Fruit fly (Drosophila melanogaster): ENCODE data around the gene kumpel.

Gene kumpel

DNA sequence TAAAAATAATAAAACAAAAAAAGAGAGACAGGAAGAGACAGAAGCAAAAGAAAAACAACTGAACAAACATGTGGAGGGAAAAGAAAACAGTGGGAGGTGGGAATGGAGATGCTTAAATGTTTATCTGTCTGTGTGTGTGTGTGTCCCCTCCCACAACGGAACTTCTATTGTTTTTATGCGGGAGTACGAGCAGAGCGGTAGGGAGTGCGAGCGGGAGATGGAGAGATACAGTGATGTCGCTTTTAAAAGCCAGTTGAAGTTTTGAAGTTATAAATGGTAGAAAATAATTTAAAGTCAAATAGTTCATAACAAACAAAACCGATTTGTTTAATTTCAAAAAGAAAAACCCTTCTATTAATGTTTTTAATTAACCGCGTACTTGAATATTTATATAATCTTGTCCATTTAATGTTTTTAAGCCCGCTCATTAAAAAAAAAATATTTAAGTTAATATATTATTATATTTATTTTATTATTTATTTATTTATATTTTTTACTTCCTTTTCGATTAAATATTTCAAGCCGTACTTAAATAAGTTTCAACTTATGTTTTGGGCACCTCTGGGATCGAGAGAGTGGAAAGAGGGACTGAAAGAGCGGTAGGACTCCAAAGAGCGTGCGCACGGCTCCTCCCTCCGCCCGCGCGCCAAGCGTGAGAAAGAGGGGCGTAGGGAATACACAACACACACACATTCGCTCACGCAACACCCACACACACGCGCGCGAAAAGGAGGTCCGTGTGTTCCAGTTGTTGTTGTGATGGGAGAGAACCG is 26.4 kb upstream of the kumpel start (continued):
- TF ChIP-seq MBD-R2 (GFP tag; IDR thresholded peaks at IDR 0.05) (no peak), lilli (GFP tag; optimal IDR thresholded peaks at IDR 0.05) (peak; percentile 22)

DNA sequence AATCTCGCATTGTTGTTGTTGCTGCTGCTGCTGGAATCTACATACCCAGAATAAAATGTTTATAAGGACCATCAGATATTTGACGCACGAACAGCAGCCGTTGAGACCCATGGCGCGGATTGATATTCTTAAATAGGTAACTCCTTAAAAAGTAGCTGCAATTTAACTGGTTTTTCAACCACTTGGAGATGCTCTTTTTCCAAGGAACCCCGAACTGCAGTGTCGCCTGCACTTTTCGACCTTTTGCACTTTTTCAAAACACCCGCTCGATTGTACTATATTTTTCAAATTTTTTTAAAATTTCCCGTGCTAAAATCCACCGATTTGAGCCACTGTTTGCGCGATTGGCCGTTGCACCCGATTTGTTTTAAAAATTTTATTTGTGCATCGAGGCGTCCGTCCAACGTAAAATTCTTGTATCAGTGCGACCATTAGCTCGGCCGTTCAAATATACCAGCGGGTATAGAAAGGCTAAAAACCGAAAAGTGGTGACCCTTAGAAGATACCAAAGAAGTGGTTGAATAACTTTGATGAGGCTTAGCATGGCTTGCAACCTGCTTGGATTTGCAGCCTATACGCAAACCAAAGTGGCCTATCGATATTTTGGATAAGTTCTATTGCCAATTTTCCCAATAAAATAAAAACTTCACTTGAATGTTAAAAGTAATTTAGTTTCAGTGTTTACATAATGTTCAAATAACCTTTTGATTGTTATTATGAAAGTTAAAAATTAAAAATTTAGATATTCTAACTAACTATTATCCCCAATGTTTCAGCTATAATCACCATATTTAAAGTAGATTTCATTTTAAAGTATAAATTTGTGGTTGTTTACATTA is 25.6 kb upstream of the kumpel start, which contains the start of gene Tsp96F:
Gene Tsp96F, minus strand, starts transcription at position 457 of the 839 bp plus-strand sequence.
- peak; percentile 53 for TF ChIP-seq Hmr (GFP tag; optimal IDR thresholded peaks at IDR 0.05)
- peak; percentile 35; the same call in 1 of the 2 replicates for TF ChIP-seq Rfx (GFP tag; IDR thresholded peaks at IDR 0.05)
- no peak for TF ChIP-seq TFAM (GFP tag; optimal IDR thresholded peaks at IDR 0.05)
- no peak for TF ChIP-seq Nf-YB (GFP tag; optimal IDR thresholded peaks at IDR 0.05)
- peak; percentile 14 for TF ChIP-seq fd102C (GFP tag; optimal IDR thresholded peaks at IDR 0.05)
- peak; percentile 71 for TF ChIP-seq CG15514 (GFP tag; optimal IDR thresholded peaks at IDR 0.05)
- TF ChIP-seq CG7987 (GFP tag; optimal IDR thresholded peaks at IDR 0.05) = peak; percentile 4
- no peak for TF ChIP-seq dmrt99B (tag; optimal IDR thresholded peaks at IDR 0.05)
- TF ChIP-seq nerfin-2 (GFP tag; IDR thresholded peaks at IDR 0.05; ENCODE audit: partially characterized antibody) = no peak
- 0 out of 2 replicates have a peak, but pooled peaks have one; percentile 0 for TF ChIP-seq sna (GFP tag; IDR thresholded peaks at IDR 0.05; ENCODE audit: partially characterized antibody)
- TF ChIP-seq HLH54F (GFP tag; optimal IDR thresholded peaks at IDR 0.05) = no peak
- TF ChIP-seq Bgb (GFP tag; IDR thresholded peaks at IDR 0.05; ENCODE audit: partially characterized antibody) = peak; percentile 71
- no peak for TF ChIP-seq CG11085 (GFP tag; IDR thresholded peaks at IDR 0.05)
- TF ChIP-seq dpn (GFP tag; optimal IDR thresholded peaks at IDR 0.05) = peak in 1 of 2 experiments; percentile 9
- peak; percentile 24 for TF ChIP-seq Dad (GFP tag; optimal IDR thresholded peaks at IDR 0.05)
- peak; percentile 21 for TF ChIP-seq CG2202 (tag; optimal IDR thresholded peaks at IDR 0.05)
- peak; percentile 57 for TF ChIP-seq kni (GFP tag; optimal IDR thresholded peaks at IDR 0.05)
- TF ChIP-seq CG9437 (GFP tag; optimal IDR thresholded peaks at IDR 0.05) = no peak
- 0 out of 4 replicates have a peak, but pooled peaks have one; percentile 41 for TF ChIP-seq chinmo (GFP tag; IDR thresholded peaks at IDR 0.05; ENCODE audit: partially characterized antibody)
- TF ChIP-seq Bdp1 (GFP tag; optimal IDR thresholded peaks at IDR 0.05) = no peak
- TF ChIP-seq ato (GFP tag; IDR thresholded peaks at IDR 0.05; ENCODE audit: partially characterized antibody) = peak; percentile 13; the same call in 1 of the 2 replicates
- peak; percentile 13 for TF ChIP-seq HLHmδ (GFP tag; optimal IDR thresholded peaks at IDR 0.05)
- TF ChIP-seq CG2120 (GFP tag; optimal IDR thresholded peaks at IDR 0.05) = no peak
- peak; percentile 6 for TF ChIP-seq CG4617 (GFP tag; optimal IDR thresholded peaks at IDR 0.05; ENCODE audit: borderline replicate concordance)
- TF ChIP-seq Stat92E (GFP tag; optimal IDR thresholded peaks at IDR 0.05) = peak in 1 of 3 experiments; percentile 38
- no peak for TF ChIP-seq mam (GFP tag; optimal IDR thresholded peaks at IDR 0.05)
- peak; percentile 30; the same call in 1 of the 2 replicates for TF ChIP-seq vvl (GFP tag; IDR thresholded peaks at IDR 0.05)
- peak; percentile 50 for TF ChIP-seq Dp (GFP tag; optimal IDR thresholded peaks at IDR 0.05)
- TF ChIP-seq inv (GFP tag; IDR thresholded peaks at IDR 0.05; ENCODE audit: partially characterized antibody) = peak; percentile 44; the same call in 1 of the 2 replicates
- TF ChIP-seq peb (GFP tag; IDR thresholded peaks at IDR 0.05) = no peak
- peak; percentile 32 for TF ChIP-seq Abd-B (GFP tag; optimal IDR thresholded peaks at IDR 0.05)
- TF ChIP-seq BtbVII (GFP tag; optimal IDR thresholded peaks at IDR 0.05) = peak; percentile 4
- peak; percentile 24 for TF ChIP-seq CG10431 (GFP tag; optimal IDR thresholded peaks at IDR 0.05)
- no peak for TF ChIP-seq Sox100B (GFP tag; optimal IDR thresholded peaks at IDR 0.05)
- no peak for TF ChIP-seq CG17328 (GFP tag; IDR thresholded peaks at IDR 0.05)
- TF ChIP-seq CG6254 (GFP tag; optimal IDR thresholded peaks at IDR 0.05) = no peak
- TF ChIP-seq zen (tag; optimal IDR thresholded peaks at IDR 0.05) = peak; percentile 8
- peak; percentile 14 for TF ChIP-seq HmgZ (tag; optimal IDR thresholded peaks at IDR 0.05)
- TF ChIP-seq CG17359 (tag; optimal IDR thresholded peaks at IDR 0.05) = peak; percentile 8
- TF ChIP-seq CG9609 (GFP tag; optimal IDR thresholded peaks at IDR 0.05) = peak; percentile 7
- no peak for TF ChIP-seq CG3065 (GFP tag; optimal IDR thresholded peaks at IDR 0.05)

All from whole organism, embryonic.